Worm (Caenorhabditis elegans): ENCODE data around the gene act-4.

act-4 gene

DNA sequence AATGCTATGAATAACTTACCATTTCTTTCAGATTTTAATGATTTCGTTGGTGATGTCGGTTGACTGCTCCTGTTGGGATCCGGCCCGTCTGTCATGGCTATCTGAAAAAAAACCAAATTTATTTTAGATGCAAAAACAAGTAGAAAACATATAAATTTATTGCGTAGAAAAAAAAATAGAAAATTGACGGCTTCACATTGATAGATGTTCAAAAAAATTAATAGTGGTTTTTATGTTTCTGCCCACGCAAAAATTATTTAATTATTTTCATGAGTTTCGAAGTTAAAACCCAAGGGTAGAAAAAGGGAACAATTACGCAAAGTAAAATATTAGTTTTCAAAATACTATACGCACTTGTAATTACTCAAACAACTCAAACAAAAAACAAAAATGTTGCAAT lies 30.8 kb upstream of the act-4 start, which contains the start of gene mct-4:
TSS of gene mct-4 (minus strand) at position 101 of the 400 bp plus-strand sequence.
- TF ChIP-seq ceh-83 (GFP tag; optimal IDR thresholded peaks at IDR 0.05) (no peak), sem-2 (GFP tag; optimal IDR thresholded peaks at IDR 0.05) (no peak), unc-39 (tag; optimal IDR thresholded peaks at IDR 0.05) (no peak), nhr-76 (tag; optimal IDR thresholded peaks at IDR 0.05) (no peak), ceh-43 (GFP tag; optimal IDR thresholded peaks at IDR 0.05) (no peak), zip-8 (tag; optimal IDR thresholded peaks at IDR 0.05) (no peak), unc-62 (GFP tag; optimal IDR thresholded peaks at IDR 0.05) (no peak), unc-120 (tag; optimal IDR thresholded peaks at IDR 0.05; ENCODE audit: poor library complexity, severe bottlenecking) (no peak), nhr-237 (tag; optimal IDR thresholded peaks at IDR 0.05) (no peak), nhr-12 (tag; optimal IDR thresholded peaks at IDR 0.05) (no peak), lsy-2 (tag; optimal IDR thresholded peaks at IDR 0.05) (no peak), blmp-1 (tag; optimal IDR thresholded peaks at IDR 0.05) (no peak), M03D4.4 (tag; optimal IDR thresholded peaks at IDR 0.05) (no peak), elt-3 (tag; optimal IDR thresholded peaks at IDR 0.05) (no peak), ceh-39 (tag; optimal IDR thresholded peaks at IDR 0.05) (no peak)

- TF ChIP-seq unc-62 (GFP tag; optimal IDR thresholded peaks at IDR 0.05) (no peak), mep-1 (tag; optimal IDR thresholded peaks at IDR 0.05) (no peak), ham-2 (GFP tag; optimal IDR thresholded peaks at IDR 0.05) (no peak), sem-2 (GFP tag; optimal IDR thresholded peaks at IDR 0.05) (no peak), ces-1 (GFP tag; optimal IDR thresholded peaks at IDR 0.05) (peak; percentile 78), nhr-237 (tag; optimal IDR thresholded peaks at IDR 0.05) (no peak), tbx-8 (GFP tag; optimal IDR thresholded peaks at IDR 0.05) (no peak), nhr-12 (tag; optimal IDR thresholded peaks at IDR 0.05) (no peak), sptf-1 (tag; optimal IDR thresholded peaks at IDR 0.05) (no peak)
Measured at ce11 chrX:4932023-4932422, 28.4 kb upstream of the act-4 start.

DNA sequence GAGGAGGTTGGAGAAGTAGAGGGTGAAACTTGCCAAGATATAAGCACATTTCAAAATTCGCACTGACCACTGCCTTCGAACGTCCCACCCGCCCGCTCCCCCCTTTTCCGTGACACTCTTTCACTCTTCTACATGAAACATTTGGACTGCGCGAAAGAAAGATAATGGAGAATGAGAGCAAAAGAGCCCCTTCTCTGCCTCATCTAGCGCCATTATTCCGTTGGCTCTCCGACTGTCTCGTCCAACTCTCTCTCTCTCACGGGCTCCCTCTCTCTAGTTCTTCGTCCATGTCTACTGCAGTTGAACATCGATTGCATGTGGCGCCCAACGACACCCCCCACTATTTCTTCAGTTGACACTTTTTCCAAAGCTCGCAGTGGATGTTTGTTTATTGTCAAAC lies 27.5 kb upstream of the act-4 start:
- no peak for TF ChIP-seq ceh-39 (tag; optimal IDR thresholded peaks at IDR 0.05)
- TF ChIP-seq ceh-83 (GFP tag; optimal IDR thresholded peaks at IDR 0.05) = no peak
- no peak for TF ChIP-seq M03D4.4 (tag; optimal IDR thresholded peaks at IDR 0.05)
- TF ChIP-seq pha-4 (tag; optimal IDR thresholded peaks at IDR 0.05) = no peak
- TF ChIP-seq ces-1 (GFP tag; optimal IDR thresholded peaks at IDR 0.05) = peak; percentile 56

DNA sequence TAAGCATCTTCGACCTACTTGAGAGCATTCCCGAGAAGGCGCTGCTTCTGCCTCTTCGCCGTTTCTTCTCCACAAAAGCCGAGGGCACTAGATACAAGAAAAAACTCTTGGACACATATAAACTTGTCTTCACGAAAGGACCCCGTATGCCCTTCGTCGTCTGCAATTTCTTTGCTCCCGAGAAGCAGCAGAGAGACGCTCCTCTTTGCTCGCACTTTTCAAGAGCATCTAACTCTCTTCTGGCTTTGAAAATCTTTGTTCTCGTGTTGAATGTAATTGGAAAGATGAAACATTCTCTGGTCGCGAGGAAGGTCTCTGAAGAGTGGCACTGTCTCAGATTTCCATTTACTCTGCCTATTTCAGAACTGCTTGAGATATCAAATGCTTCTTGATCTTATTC lies 21.4 kb upstream of the act-4 start:
- TF ChIP-seq ceh-83 (GFP tag; optimal IDR thresholded peaks at IDR 0.05) = no peak
- no peak for TF ChIP-seq flh-1 (GFP tag; optimal IDR thresholded peaks at IDR 0.05)
- no peak for TF ChIP-seq sem-2 (GFP tag; optimal IDR thresholded peaks at IDR 0.05)
- no peak for TF ChIP-seq nhr-2 (tag; optimal IDR thresholded peaks at IDR 0.05)
- TF ChIP-seq nhr-237 (tag; optimal IDR thresholded peaks at IDR 0.05) = no peak
- TF ChIP-seq nhr-12 (tag; optimal IDR thresholded peaks at IDR 0.05) = no peak
- no peak for TF ChIP-seq ham-2 (GFP tag; optimal IDR thresholded peaks at IDR 0.05)
- no peak for TF ChIP-seq mep-1 (tag; optimal IDR thresholded peaks at IDR 0.05)
- no peak for TF ChIP-seq pha-4 (tag; optimal IDR thresholded peaks at IDR 0.05)
- no peak for TF ChIP-seq drap-1 (GFP tag; optimal IDR thresholded peaks at IDR 0.05)
- no peak for TF ChIP-seq mls-2 (tag; optimal IDR thresholded peaks at IDR 0.05)
- no peak for TF ChIP-seq sptf-1 (tag; optimal IDR thresholded peaks at IDR 0.05)
- TF ChIP-seq nhr-76 (tag; optimal IDR thresholded peaks at IDR 0.05) = no peak
- TF ChIP-seq elt-1 (tag; optimal IDR thresholded peaks at IDR 0.05; ENCODE audit: borderline replicate concordance, insufficient read depth) = no peak
- TF ChIP-seq cnd-1 (tag; optimal IDR thresholded peaks at IDR 0.05) = no peak
- TF ChIP-seq bed-3 (GFP tag; optimal IDR thresholded peaks at IDR 0.05) = no peak

DNA sequence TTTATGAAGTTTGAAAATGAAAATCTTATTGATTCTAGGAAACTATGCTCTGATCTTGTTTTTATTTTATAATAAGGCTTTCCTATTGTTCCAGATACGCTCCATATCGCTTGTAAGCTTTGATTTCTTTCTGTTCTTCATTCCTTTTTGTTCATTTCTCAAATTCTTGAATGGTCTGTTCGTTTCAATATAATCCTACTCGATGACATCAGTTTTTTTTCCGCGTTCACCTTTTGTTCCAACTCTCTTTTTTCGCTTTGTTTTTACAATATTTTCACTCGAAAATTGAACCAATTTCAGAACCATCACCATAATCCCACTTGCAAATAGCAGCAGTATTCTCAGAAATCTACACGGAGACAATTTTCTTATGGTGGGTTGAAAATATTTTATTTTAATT lies 12.7 kb upstream of the act-4 start, which contains the start of gene tyra-3:
TSS of gene tyra-3 (plus strand) at position 301 of the 400 bp plus-strand sequence.
- TF ChIP-seq M03D4.4 (tag; optimal IDR thresholded peaks at IDR 0.05) (no peak), ceh-39 (tag; optimal IDR thresholded peaks at IDR 0.05) (no peak), unc-39 (tag; optimal IDR thresholded peaks at IDR 0.05) (no peak), elt-3 (tag; optimal IDR thresholded peaks at IDR 0.05) (no peak), ceh-43 (GFP tag; optimal IDR thresholded peaks at IDR 0.05) (no peak), cnd-1 (tag; optimal IDR thresholded peaks at IDR 0.05) (no peak), lin-32 (GFP tag; optimal IDR thresholded peaks at IDR 0.05) (no peak), unc-120 (tag; optimal IDR thresholded peaks at IDR 0.05; ENCODE audit: poor library complexity, severe bottlenecking) (no peak), ceh-83 (GFP tag; optimal IDR thresholded peaks at IDR 0.05) (no peak), ham-2 (GFP tag; optimal IDR thresholded peaks at IDR 0.05) (no peak), nhr-2 (tag; optimal IDR thresholded peaks at IDR 0.05) (no peak), mab-5 (tag; optimal IDR thresholded peaks at IDR 0.05) (no peak), mep-1 (tag; optimal IDR thresholded peaks at IDR 0.05) (no peak), ztf-11 (tag; optimal IDR thresholded peaks at IDR 0.05) (no peak), elt-1 (tag; optimal IDR thresholded peaks at IDR 0.05; ENCODE audit: borderline replicate concordance, insufficient read depth) (no peak)
